Worm (Caenorhabditis elegans) whole organism, L1 larva: Measurements from ENCODE around the gene unc-80.

Source experiments
- C34B4.2 ChIP-seq: sonication (generic microtip); optimal IDR thresholded peaks from 2 replicates; lab custom pipeline; 2017; ENCODE audit warnings: mild to moderate bottlenecking, missing genetic modification characterization, missing compliant biosample characterization
- efl-1 ChIP-seq, 4 experiments: fragments of 150-350 bp; optimal IDR thresholded peaks in 3 of 4; peaks in 1 of 4; 1 replicate in 1 of 4; 2 replicates in 3 of 4; lab custom pipeline; 2014; ENCODE audit warnings: missing biosample characterization in 2 of 4, missing genetic modification characterization in 2 of 4, missing genetic modification reagents in 2 of 4
- lin-39 ChIP-seq: fragments of 150-350 bp; optimal IDR thresholded peaks from 2 replicates; lab custom pipeline; 2014; ENCODE audit warnings: missing biosample characterization, missing genetic modification reagents, missing genetic modification characterization
- nhr-11 ChIP-seq: fragments of 150-350 bp; optimal IDR thresholded peaks from 2 replicates; lab custom pipeline; 2014; ENCODE audit warnings: missing biosample characterization, missing genetic modification characterization
- nhr-12 ChIP-seq: sonication (generic microtip); optimal IDR thresholded peaks from 2 replicates; lab custom pipeline; 2017; ENCODE audit warnings: missing biosample characterization, missing genetic modification characterization
- unc-62 ChIP-seq: fragments of 150-350 bp; optimal IDR thresholded peaks from 2 replicates; lab custom pipeline; 2014; ENCODE audit warnings: missing biosample characterization, missing genetic modification reagents, missing genetic modification characterization
- ztf-11 ChIP-seq, 2 experiments: sonication (generic microtip); optimal IDR thresholded peaks; 2 replicates each; lab custom pipeline; 2016 to 2017; ENCODE audit warnings: missing genetic modification characterization in 2 of 2, missing biosample characterization in 1 of 2, missing compliant biosample characterization in 1 of 2

- peak in 1 of 2 experiments; percentile 17 for TF ChIP-seq ztf-11 (tag; optimal IDR thresholded peaks at IDR 0.05; lab: Kevin White, UChicago)
- peak; percentile 4 for TF ChIP-seq lin-39 (tag; lab: Kevin White, UChicago)
- no peak for TF ChIP-seq nhr-11 (tag; lab: Kevin White, UChicago)
- no peak for TF ChIP-seq unc-62 (GFP tag; lab: Kevin White, UChicago)
- TF ChIP-seq C34B4.2 = no peak
- TF ChIP-seq efl-1 (optimal IDR thresholded peaks at IDR 0.05; lab: Kevin White, UChicago) = peak; percentile 10 to 44
- peak; percentile 17 to 94 for TF ChIP-seq efl-1 (GFP tag; optimal IDR thresholded peaks at IDR 0.05 in 1 of 2; lab: Kevin White, UChicago)
- TF ChIP-seq nhr-12 (tag; lab: Kevin White, UChicago) = no peak
Observed at ce11 chrV:20851847-20852386, 27.5 kb upstream of the unc-80 start, which contains the start of gene ndua-1.
